Worm (Caenorhabditis elegans): ENCODE data around the gene Y116A8C.20.

DNA sequence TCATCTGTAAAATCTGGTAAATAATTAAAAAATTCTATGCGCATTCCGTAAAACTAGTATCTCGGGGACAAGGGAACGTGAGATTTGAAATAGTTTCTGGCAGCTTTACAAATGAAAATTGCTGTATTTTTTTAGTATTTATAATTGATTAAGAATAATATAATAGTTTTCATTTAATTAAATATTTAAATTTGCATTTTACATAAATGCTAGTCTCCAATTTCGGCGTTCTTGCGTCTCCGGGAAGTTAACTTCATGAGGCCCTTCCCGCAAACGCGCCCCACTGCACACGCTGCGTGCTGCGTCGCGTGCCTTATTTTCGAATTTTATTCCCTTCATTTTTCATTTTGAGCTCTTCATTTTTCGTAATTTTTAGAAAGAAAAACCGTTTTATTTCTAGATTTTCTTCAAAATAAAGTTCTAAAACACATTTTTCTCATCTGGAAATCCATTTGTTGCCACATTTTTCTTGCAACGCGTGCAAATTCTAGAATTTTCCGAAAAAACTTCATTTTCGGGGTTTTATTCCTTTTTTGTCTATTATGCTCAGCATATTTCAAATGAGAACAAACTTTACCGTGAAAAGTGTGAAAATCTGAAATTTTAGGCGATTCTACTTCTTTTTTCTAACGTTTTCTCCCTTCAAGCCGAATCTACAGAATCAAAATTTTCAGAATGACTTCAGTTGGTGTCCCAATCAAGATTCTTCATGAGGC, 46.8 kb downstream of the Y116A8C.20 start, which contains the start of the genes snx-13 and snr-1:
- TF ChIP-seq flt-1 (GFP tag; IDR thresholded peaks at IDR 0.05) (0 out of 2 replicates have a peak, but pooled peaks have one; percentile 49), hnd-1 (tag; optimal IDR thresholded peaks at IDR 0.05) (peak; percentile 73), hmbx-1 (tag; optimal IDR thresholded peaks at IDR 0.05) (peak; percentile 90), sea-1 (GFP tag; conservative IDR thresholded peaks at IDR 0.05) (peak; percentile 79), ama-1 (optimal IDR thresholded peaks at IDR 0.05) (no peak)
